Fruit fly (Drosophila melanogaster): ENCODE measurements around the gene CG34179.

DNA sequence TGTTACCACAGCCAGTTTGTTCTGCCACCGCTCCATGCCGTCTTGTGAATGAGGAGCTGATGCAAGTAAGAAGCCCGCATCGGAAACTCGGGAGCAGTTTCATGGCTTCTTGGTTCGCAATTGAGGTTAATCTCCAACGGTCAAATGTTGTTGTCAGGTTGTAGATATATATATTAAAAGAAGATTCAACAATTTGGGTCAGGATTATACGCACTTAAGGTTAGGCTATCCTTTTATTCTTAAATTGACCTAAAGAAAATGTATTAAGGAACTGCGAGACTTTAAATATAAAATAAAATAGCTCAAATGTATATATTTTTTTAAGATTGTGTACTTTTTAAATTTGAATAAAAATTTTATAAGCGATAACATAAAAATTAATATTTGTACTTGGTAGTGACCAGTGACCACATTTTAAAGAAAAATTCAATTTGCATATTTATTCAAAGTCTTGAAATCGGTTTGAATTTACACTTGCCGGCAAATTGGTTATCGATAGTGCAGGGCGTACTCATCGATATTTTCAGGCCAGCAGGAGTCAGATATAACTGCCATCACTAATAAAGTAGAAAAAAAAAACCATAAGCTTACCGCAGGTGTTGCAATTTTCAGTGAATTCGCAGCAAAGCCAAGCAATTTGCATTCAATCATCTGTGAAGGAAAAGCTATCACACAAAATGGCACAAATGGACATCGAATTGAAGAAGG lies 20.2 kb upstream of the CG34179 start, which contains the start of the genes CG9150 and Pfdn1:
- TF ChIP-seq usp (GFP tag; optimal IDR thresholded peaks at IDR 0.05) (no peak), pan (optimal IDR thresholded peaks at IDR 0.05) (no peak)
